Worm (Caenorhabditis elegans) whole organism, early embryonic: Measurements from ENCODE around the gene K09C8.7.

Experiments
- aly-1 ChIP-seq: sonication (generic microtip); optimal IDR thresholded peaks from 2 replicates; lab custom pipeline; 2016; ENCODE audit warnings: missing genetic modification characterization, missing compliant biosample characterization
- ama-1 ChIP-seq: fragments of 150-350 bp; optimal IDR thresholded peaks from 2 replicates; lab custom pipeline; 2014
- ceh-36 ChIP-seq: sonication (generic microtip); optimal IDR thresholded peaks from 2 replicates; lab custom pipeline; 2016; ENCODE audit warnings: missing genetic modification characterization, inconsistent platforms, missing compliant biosample characterization
- ets-7 ChIP-seq: sonication (generic microtip); optimal IDR thresholded peaks from 2 replicates; lab custom pipeline; 2016; ENCODE audit warnings: missing genotype, missing genetic modification characterization, missing compliant biosample characterization
- flt-1 ChIP-seq: fragments of 200-800 bp; sonication (Bioruptor generic); IDR thresholded peaks from 2 replicates; pipeline ENCODE4 v1.3.6; 2022; ENCODE audit warnings: missing genetic modification characterization, missing compliant biosample characterization
- hmbx-1 ChIP-seq: sonication (generic microtip); optimal IDR thresholded peaks from 2 replicates; lab custom pipeline; 2016; ENCODE audit warnings: mild to moderate bottlenecking, missing genetic modification characterization, missing compliant biosample characterization
- hmg-4 ChIP-seq: fragments of 200-800 bp; sonication (Bioruptor generic); optimal IDR thresholded peaks from 2 replicates; lab custom pipeline; 2018; ENCODE audit warnings: mild to moderate bottlenecking, missing genetic modification characterization, missing compliant biosample characterization
- hnd-1 ChIP-seq: sonication (generic microtip); optimal IDR thresholded peaks from 2 replicates; lab custom pipeline; 2016; ENCODE audit warnings: missing genetic modification characterization, missing compliant biosample characterization
- sea-1 ChIP-seq: fragments of 200-800 bp; sonication (Bioruptor generic); conservative IDR thresholded peaks from 2 replicates; pipeline ENCODE4 v1.3.6; 2022; ENCODE audit warnings: missing genetic modification characterization, missing compliant biosample characterization
- tbx-11 ChIP-seq: fragments of 200-800 bp; sonication (Bioruptor generic); IDR thresholded peaks from 2 replicates; pipeline ENCODE4 v1.3.6; 2022; ENCODE audit warnings: missing genetic modification characterization, missing compliant biosample characterization
- tbx-37 ChIP-seq: fragments of 200-800 bp; sonication (Bioruptor generic); conservative IDR thresholded peaks from 2 replicates; pipeline ENCODE4 v1.3.6; 2022; ENCODE audit warnings: missing genetic modification reagents, missing genetic modification characterization, missing compliant biosample characterization
- tra-4 ChIP-seq: sonication (generic microtip); optimal IDR thresholded peaks from 2 replicates; lab custom pipeline; 2017; ENCODE audit warnings: missing genetic modification characterization, missing compliant biosample characterization

- TF ChIP-seq hnd-1 (tag; lab: Kevin White, UChicago) (no peak), ceh-36 (tag; lab: Kevin White, UChicago) (no peak), ama-1 (lab: Kevin White, UChicago) (no peak), hmbx-1 (tag; lab: Kevin White, UChicago) (no peak), tbx-11 (no peak), tbx-37 (no peak), aly-1 (tag; lab: Kevin White, UChicago) (no peak), flt-1 (GFP tag; lab: Robert Waterston, UW) (no peak), sea-1 (GFP tag; lab: Robert Waterston, UW) (no peak), tra-4 (tag; lab: Kevin White, UChicago) (no peak), ets-7 (tag; lab: Kevin White, UChicago) (no peak), hmg-4 (GFP tag; lab: Kevin White, UChicago) (no peak)
Observed at ce11 chrX:10914421-10915277, 36.5 kb downstream of the K09C8.7 start.
